Worm (Caenorhabditis elegans): ENCODE results near the gene lig-4.

lig-4 gene

ce11 chrIII:7518424-7518823 is 2.8 kb upstream of the lig-4 start, which contains the start of gene clk-2:
Gene clk-2 (minus strand): TSS chrIII:7518524.
- no peak for TF ChIP-seq him-1 (tag; optimal IDR thresholded peaks at IDR 0.05)

DNA sequence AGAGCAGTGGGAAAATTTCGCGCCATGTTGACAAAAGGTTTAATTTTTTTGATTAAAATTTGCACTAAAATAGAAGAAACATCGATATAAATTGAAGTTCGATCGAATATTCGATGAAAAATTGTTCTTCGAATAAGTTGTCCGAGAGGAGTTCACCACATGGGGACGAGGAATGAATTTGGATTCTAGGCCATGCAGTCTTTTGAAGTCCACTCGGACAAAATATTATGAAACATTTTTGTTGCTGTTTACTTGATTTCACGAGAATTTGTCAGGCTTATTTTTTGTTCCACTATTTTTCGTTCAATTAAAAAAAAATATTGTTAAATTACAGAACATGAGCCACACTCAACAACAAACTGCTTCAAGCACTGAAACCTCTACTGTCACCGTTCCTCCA is 591 bp upstream of the lig-4 start, which contains the start of the genes cux-7 and C07H6.2:
Gene cux-7 (minus strand): TSS at position 174 of the 400 bp plus-strand sequence.
Gene C07H6.2 (plus strand): TSS at position 338 of the 400 bp plus-strand sequence.
- TF ChIP-seq dao-5 (tag; optimal IDR thresholded peaks at IDR 0.05) (peak; percentile 24), W03F9.2 (tag; optimal IDR thresholded peaks at IDR 0.05) (no peak), him-1 (tag; optimal IDR thresholded peaks at IDR 0.05) (peak; percentile 93)

DNA sequence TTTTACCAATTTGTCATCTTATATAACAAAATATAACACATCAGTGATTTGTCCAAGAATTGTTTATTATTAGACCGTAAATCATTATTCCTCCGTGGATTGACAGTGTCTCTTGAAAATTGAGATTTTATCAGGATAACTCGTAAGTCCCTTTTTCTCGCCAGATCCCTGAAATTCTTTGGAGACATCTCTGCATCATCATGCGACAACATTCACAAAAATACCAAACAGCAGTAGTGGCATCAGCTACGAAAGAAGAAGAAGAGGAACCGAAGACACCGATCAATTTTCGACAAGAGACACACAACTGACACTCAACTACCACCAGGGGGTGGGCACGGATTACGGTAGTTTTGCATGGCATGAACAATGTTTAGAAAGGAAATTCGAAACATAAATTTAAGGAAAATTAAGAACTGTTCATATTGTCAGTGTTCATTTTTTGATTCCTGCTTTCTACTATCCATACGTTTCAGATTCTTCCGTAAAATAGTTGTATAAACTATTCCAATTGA is 3.6 kb downstream of the lig-4 start:
- no peak for TF ChIP-seq dao-5 (tag; optimal IDR thresholded peaks at IDR 0.05)
- TF ChIP-seq him-1 (tag; optimal IDR thresholded peaks at IDR 0.05) = no peak
- TF ChIP-seq W03F9.2 (tag; optimal IDR thresholded peaks at IDR 0.05) = no peak

- TF ChIP-seq W03F9.2 (tag; optimal IDR thresholded peaks at IDR 0.05) (no peak), dao-5 (tag; optimal IDR thresholded peaks at IDR 0.05) (no peak), him-1 (tag; optimal IDR thresholded peaks at IDR 0.05) (no peak)
Measured at ce11 chrIII:7526974-7527466, 5.8 kb downstream of the lig-4 start.

- TF ChIP-seq dao-5 (tag; optimal IDR thresholded peaks at IDR 0.05) (no peak), W03F9.2 (tag; optimal IDR thresholded peaks at IDR 0.05) (no peak), him-1 (tag; optimal IDR thresholded peaks at IDR 0.05) (no peak)
Measured at ce11 chrIII:7530108-7530507, 8.8 kb downstream of the lig-4 start.

ce11 chrIII:7530830-7531229 is 9.6 kb downstream of the lig-4 start:
- TF ChIP-seq him-1 (tag; optimal IDR thresholded peaks at IDR 0.05) (no peak), W03F9.2 (tag; optimal IDR thresholded peaks at IDR 0.05) (no peak)

DNA sequence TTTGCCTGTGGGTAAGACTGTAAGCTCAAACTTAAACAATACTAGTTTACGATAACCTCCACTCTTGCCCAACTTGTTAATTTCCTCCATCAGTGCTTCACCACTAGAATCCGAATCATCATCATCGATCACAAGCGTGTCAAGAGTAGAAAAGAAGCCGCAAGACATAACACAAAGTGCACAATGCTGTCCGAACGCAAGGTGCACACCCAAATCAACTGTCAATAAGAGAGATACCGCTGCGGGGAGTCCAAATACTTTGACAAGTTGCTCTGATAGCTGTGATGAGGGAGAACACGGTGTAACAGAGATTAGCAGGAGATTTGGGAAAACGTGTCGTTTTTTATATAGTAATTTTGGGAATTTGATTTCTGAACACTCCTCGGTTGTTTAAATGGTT is 10.1 kb downstream of the lig-4 start:
- TF ChIP-seq him-1 (tag; optimal IDR thresholded peaks at IDR 0.05) = no peak
- TF ChIP-seq dao-5 (tag; optimal IDR thresholded peaks at IDR 0.05) = no peak
- TF ChIP-seq W03F9.2 (tag; optimal IDR thresholded peaks at IDR 0.05) = no peak

DNA sequence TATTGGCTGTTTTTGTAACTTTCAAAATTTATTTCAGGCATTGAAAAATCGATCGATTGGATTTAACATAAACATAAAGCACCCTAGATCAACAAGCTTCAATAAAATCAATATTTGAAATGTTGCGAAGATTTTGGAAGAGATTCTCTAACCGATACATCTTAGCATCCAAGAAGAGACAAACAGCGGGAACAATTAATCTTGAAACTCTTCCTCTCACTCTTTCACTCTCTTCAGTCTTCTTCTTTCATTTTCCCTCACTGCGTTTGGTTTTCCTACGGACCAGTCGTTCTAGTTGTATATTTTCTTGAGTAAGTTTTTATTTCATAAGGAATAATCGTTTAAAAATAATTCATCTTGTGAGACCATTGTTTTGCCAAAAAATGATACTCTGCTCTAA is 11.7 kb downstream of the lig-4 start:
- TF ChIP-seq W03F9.2 (tag; optimal IDR thresholded peaks at IDR 0.05) = no peak
- no peak for TF ChIP-seq him-1 (tag; optimal IDR thresholded peaks at IDR 0.05)
- TF ChIP-seq dao-5 (tag; optimal IDR thresholded peaks at IDR 0.05) = no peak

DNA sequence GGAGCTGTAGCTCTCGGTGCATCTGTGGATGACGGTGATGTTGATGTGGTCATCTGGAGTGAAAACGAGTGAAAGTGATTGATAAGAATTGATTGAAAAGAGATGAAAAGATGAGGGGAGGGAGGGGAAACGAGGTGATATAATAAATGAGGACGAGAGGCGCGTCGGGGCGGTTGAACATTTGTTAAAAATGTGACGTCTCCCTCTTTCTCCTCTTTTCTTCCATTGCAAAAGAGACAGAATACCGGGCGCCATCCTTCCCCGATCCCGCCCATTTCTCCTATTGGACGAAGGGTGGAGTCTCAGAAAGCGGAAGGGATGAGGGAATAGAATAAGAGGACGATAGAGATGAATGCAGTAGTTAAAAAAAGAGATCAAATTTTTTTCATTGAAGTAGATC is 13.4 kb downstream of the lig-4 start:
- TF ChIP-seq him-1 (tag; optimal IDR thresholded peaks at IDR 0.05) (no peak), W03F9.2 (tag; optimal IDR thresholded peaks at IDR 0.05) (no peak), dao-5 (tag; optimal IDR thresholded peaks at IDR 0.05) (no peak)

DNA sequence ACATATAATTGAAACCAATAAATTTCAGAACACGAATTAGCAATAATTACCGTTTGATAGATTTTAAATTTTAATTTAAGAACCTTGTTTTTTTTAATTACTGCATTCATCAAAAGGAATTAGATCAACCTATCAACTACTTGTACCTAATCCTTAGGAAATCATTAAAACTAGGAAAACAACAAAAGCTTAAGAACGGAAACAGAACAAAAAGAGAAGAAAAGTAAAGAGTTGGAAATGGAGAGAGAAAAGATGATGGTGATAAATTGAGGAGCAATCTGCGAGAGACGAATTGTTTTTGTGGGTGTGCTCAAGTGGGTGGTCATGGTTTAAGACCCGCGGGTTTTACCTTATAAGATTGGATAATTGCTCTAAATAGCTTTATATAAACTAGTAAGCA is 14.1 kb downstream of the lig-4 start:
- TF ChIP-seq him-1 (tag; optimal IDR thresholded peaks at IDR 0.05) (no peak), W03F9.2 (tag; optimal IDR thresholded peaks at IDR 0.05) (no peak), dao-5 (tag; optimal IDR thresholded peaks at IDR 0.05) (no peak)

ce11 chrIII:7536559-7536958 is 15.3 kb downstream of the lig-4 start, which contains the start of gene lin-39:
Gene lin-39 (minus strand): TSS chrIII:7536632.
- TF ChIP-seq W03F9.2 (tag; optimal IDR thresholded peaks at IDR 0.05) (no peak), dao-5 (tag; optimal IDR thresholded peaks at IDR 0.05) (no peak), him-1 (tag; optimal IDR thresholded peaks at IDR 0.05) (no peak)

DNA sequence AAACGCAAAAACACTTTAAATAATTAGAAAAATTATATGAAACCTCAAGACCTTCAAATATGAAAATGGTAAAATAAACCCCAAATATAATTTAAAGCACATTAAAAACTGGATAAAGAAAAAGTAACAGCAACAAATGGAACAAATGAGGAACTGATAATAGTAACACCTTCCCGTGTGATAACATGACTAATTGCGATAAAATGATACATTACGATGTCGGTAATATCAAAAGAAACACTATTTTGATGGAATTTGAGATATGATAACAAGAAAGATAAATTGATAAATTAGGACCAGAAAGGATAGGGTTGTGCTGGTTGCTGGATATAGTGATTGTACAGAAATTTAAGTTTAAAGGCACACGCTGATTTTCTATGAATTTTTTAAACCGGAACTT is 20.8 kb downstream of the lig-4 start:
- TF ChIP-seq W03F9.2 (tag; optimal IDR thresholded peaks at IDR 0.05) = no peak
- no peak for TF ChIP-seq him-1 (tag; optimal IDR thresholded peaks at IDR 0.05)
- TF ChIP-seq dao-5 (tag; optimal IDR thresholded peaks at IDR 0.05) = no peak

DNA sequence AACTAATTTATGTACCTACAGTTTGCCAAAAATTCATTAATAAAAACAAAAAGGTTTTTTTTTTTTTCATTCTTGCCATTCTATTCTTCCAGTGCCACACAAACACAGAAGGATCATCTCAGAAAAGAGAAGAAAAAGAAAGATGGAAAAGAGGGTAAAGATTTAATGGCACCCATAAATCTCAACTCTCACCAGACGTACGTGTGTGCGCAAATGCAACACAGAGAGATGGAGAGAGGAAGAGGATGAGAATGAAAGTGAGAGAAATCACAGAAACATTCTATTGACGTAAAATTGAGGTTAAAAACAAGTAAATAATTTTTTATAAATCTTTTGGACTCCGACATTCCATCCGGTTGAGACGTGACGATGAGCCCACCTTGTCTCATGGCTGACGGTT is 22.9 kb downstream of the lig-4 start:
- no peak for TF ChIP-seq dao-5 (tag; optimal IDR thresholded peaks at IDR 0.05)
- TF ChIP-seq him-1 (tag; optimal IDR thresholded peaks at IDR 0.05) = no peak
- TF ChIP-seq W03F9.2 (tag; optimal IDR thresholded peaks at IDR 0.05) = no peak

DNA sequence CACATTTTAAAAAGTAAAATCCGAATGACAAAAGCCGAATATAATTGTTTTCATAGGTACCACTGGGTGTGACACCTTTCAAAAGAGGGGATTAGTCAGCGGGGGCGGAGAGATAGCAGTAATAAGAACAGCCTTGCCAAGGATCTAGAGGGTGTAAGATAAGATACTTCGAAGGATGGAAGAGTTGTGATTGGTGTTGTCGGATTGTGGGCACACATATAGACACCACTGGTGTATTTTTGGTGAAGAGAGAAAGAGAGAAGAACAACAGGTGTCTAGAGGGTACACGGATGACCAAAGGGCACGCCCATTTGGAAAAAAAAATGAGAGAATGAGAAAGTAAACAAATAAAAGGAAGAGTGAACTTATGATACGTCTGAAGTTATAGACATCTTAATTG is 23.9 kb downstream of the lig-4 start:
- no peak for TF ChIP-seq him-1 (tag; optimal IDR thresholded peaks at IDR 0.05)
- no peak for TF ChIP-seq W03F9.2 (tag; optimal IDR thresholded peaks at IDR 0.05)
- no peak for TF ChIP-seq dao-5 (tag; optimal IDR thresholded peaks at IDR 0.05)

DNA sequence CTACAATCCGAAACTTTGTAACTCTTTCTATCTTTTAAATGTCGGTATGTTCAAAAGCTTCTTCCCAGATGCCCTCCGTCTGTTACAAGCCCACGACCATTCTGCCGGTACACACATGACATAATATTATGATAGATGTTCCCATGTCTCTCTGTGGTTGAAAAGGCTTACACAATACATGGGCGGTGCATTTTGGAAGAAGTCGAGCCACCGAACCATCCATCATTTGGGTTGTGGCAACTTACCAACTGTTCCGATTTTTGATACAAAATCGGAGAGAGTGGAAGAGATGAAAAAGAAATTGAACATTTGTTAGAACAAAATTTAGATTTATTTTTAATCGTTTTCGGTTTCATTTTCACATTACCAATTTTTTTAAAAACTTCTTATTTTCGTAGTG is 27.7 kb downstream of the lig-4 start:
- TF ChIP-seq dao-5 (tag; optimal IDR thresholded peaks at IDR 0.05) (no peak), W03F9.2 (tag; optimal IDR thresholded peaks at IDR 0.05) (no peak), him-1 (tag; optimal IDR thresholded peaks at IDR 0.05) (no peak)

Data from whole organism, L4/young adult.